Worm (Caenorhabditis elegans) whole organism, L2 larva: ENCODE results near the gene srt-5.
A peak's percentile ranks its signal among the peaks of the same experiment; 100 is the strongest.

Experiments used
- C34F6.9 ChIP-seq: fragments of 150-350 bp; optimal IDR thresholded peaks from 2 replicates; lab custom pipeline; 2014; ENCODE audit warnings: missing biosample characterization, missing genetic modification characterization
- ZK546.5 ChIP-seq: sonication (generic microtip); optimal IDR thresholded peaks from 2 replicates; lab custom pipeline; 2017; ENCODE audit warnings: missing biosample characterization, missing genetic modification characterization
- aly-2 ChIP-seq: fragments of 150-350 bp; optimal IDR thresholded peaks from 2 replicates; lab custom pipeline; 2014; ENCODE audit warnings: missing biosample characterization, missing genetic modification characterization
- blmp-1 ChIP-seq: sonication (generic microtip); optimal IDR thresholded peaks from 2 replicates; lab custom pipeline; 2017; ENCODE audit warnings: missing genetic modification characterization, mild to moderate bottlenecking, missing compliant biosample characterization, antibody characterized with exemption, moderate library complexity; ENCODE audit not compliant: insufficient read depth
- ceh-16 ChIP-seq: fragments of 150-350 bp; optimal IDR thresholded peaks from 2 replicates; lab custom pipeline; 2014; ENCODE audit warnings: missing biosample characterization, missing genetic modification characterization
- crh-2 ChIP-seq: sonication (generic microtip); optimal IDR thresholded peaks from 2 replicates; lab custom pipeline; 2017; ENCODE audit warnings: missing biosample characterization, missing genetic modification characterization
- dmd-4 ChIP-seq: sonication (generic microtip); optimal IDR thresholded peaks from 2 replicates; lab custom pipeline; 2017; ENCODE audit warnings: missing biosample characterization, missing genetic modification characterization
- egl-27 ChIP-seq: sonication (generic microtip); optimal IDR thresholded peaks from 3 replicates; lab custom pipeline; 2017; ENCODE audit warnings: missing biosample characterization, missing genetic modification reagents, missing genetic modification characterization
- elt-1 ChIP-seq: fragments of 150-350 bp; optimal IDR thresholded peaks from 2 replicates; lab custom pipeline; 2014; ENCODE audit warnings: missing biosample characterization, missing genetic modification characterization
- elt-3 ChIP-seq: sonication (generic microtip); optimal IDR thresholded peaks from 2 replicates; lab custom pipeline; 2017; ENCODE audit warnings: missing biosample characterization, missing genetic modification characterization
- fos-1 ChIP-seq: fragments of 150-350 bp; optimal IDR thresholded peaks from 2 replicates; lab custom pipeline; 2014; ENCODE audit warnings: missing biosample characterization, missing genetic modification characterization
- gmeb-1 ChIP-seq: fragments of 150-350 bp; optimal IDR thresholded peaks from 2 replicates; lab custom pipeline; 2014; ENCODE audit warnings: missing biosample characterization, missing genetic modification characterization
- lin-11 ChIP-seq: fragments of 150-350 bp; sonication (generic microtip); optimal IDR thresholded peaks from 2 replicates; lab custom pipeline; 2014; ENCODE audit warnings: missing biosample characterization, missing genetic modification characterization, inconsistent platforms, mixed read lengths
- lin-13 ChIP-seq: fragments of 150-350 bp; optimal IDR thresholded peaks from 2 replicates; lab custom pipeline; 2014; ENCODE audit warnings: missing biosample characterization, missing genetic modification reagents, missing genetic modification characterization
- lin-39 ChIP-seq: fragments of 150-350 bp; optimal IDR thresholded peaks from 2 replicates; lab custom pipeline; 2014; ENCODE audit warnings: missing biosample characterization, missing genetic modification reagents, missing genetic modification characterization
- lsy-2 ChIP-seq, 2 experiments: fragments of 150-350 bp in 1 of 2; sonication (generic microtip) in 1 of 2; optimal IDR thresholded peaks; 2 replicates each; lab custom pipeline; 2014 to 2017; ENCODE audit warnings: missing biosample characterization in 2 of 2, missing genetic modification characterization in 2 of 2
- mab-5 ChIP-seq: fragments of 150-350 bp; optimal IDR thresholded peaks from 2 replicates; lab custom pipeline; 2014; ENCODE audit warnings: missing biosample characterization, missing genetic modification characterization
- mbf-1 ChIP-seq: sonication (generic microtip); optimal IDR thresholded peaks from 2 replicates; lab custom pipeline; 2017; ENCODE audit warnings: missing biosample characterization, missing genetic modification characterization
- mdl-1 ChIP-seq, 2 experiments: fragments of 150-350 bp in 1 of 2; sonication (generic microtip) in 1 of 2; optimal IDR thresholded peaks; 2 replicates each; lab custom pipeline; 2017; ENCODE audit warnings: missing biosample characterization in 2 of 2, missing genetic modification characterization in 2 of 2
- nhr-10 ChIP-seq: sonication (generic microtip); optimal IDR thresholded peaks from 2 replicates; lab custom pipeline; 2017; ENCODE audit warnings: missing biosample characterization, missing genetic modification characterization
- nhr-11 ChIP-seq: fragments of 150-350 bp; optimal IDR thresholded peaks from 2 replicates; lab custom pipeline; 2014; ENCODE audit warnings: missing biosample characterization, missing genetic modification characterization
- nhr-129 ChIP-seq: fragments of 150-350 bp; optimal IDR thresholded peaks from 2 replicates; lab custom pipeline; 2014; ENCODE audit warnings: missing biosample characterization, missing genetic modification characterization
- nhr-21 ChIP-seq: fragments of 150-350 bp; optimal IDR thresholded peaks from 2 replicates; lab custom pipeline; 2014; ENCODE audit warnings: missing biosample characterization, missing genetic modification characterization
- nhr-23 ChIP-seq: fragments of 150-350 bp; optimal IDR thresholded peaks from 2 replicates; lab custom pipeline; 2014; ENCODE audit warnings: missing biosample characterization, missing genetic modification reagents, missing genetic modification characterization
- nhr-237 ChIP-seq: fragments of 150-350 bp; optimal IDR thresholded peaks from 2 replicates; lab custom pipeline; 2014; ENCODE audit warnings: missing biosample characterization, missing genetic modification characterization
- nhr-25 ChIP-seq: fragments of 150-350 bp; sonication (generic microtip); optimal IDR thresholded peaks from 3 replicates; lab custom pipeline; 2014; ENCODE audit warnings: missing biosample characterization, missing genetic modification characterization
- nhr-6 ChIP-seq: fragments of 150-350 bp; optimal IDR thresholded peaks from 2 replicates; lab custom pipeline; 2014; ENCODE audit warnings: missing biosample characterization, missing genetic modification characterization
- nhr-77 ChIP-seq: fragments of 150-350 bp; optimal IDR thresholded peaks from 2 replicates; lab custom pipeline; 2014; ENCODE audit warnings: missing biosample characterization, missing genetic modification characterization
- peb-1 ChIP-seq: fragments of 150-350 bp; optimal IDR thresholded peaks from 2 replicates; lab custom pipeline; 2014; ENCODE audit warnings: missing biosample characterization, missing genetic modification characterization
- sem-4 ChIP-seq: fragments of 150-350 bp; optimal IDR thresholded peaks from 2 replicates; lab custom pipeline; 2014; ENCODE audit warnings: missing biosample characterization, missing genetic modification reagents, missing genetic modification characterization
- skn-1 ChIP-seq: sonication (generic microtip); optimal IDR thresholded peaks from 2 replicates; lab custom pipeline; 2017; ENCODE audit warnings: missing biosample characterization, missing genetic modification characterization
- sma-3 ChIP-seq: sonication (generic microtip); optimal IDR thresholded peaks from 2 replicates; lab custom pipeline; 2016; ENCODE audit warnings: missing genetic modification reagents, missing genetic modification characterization, missing compliant biosample characterization
- snpc-4 ChIP-seq: fragments of 150-350 bp; optimal IDR thresholded peaks from 2 replicates; lab custom pipeline; 2014; ENCODE audit warnings: missing biosample characterization, missing genetic modification characterization
- unc-39 ChIP-seq: fragments of 150-350 bp; optimal IDR thresholded peaks from 2 replicates; lab custom pipeline; 2014; ENCODE audit warnings: missing biosample characterization, missing genetic modification characterization
- unc-55 ChIP-seq: fragments of 150-350 bp; sonication (generic microtip); optimal IDR thresholded peaks from 3 replicates; lab custom pipeline; 2014; ENCODE audit warnings: missing biosample characterization, missing genetic modification reagents, missing genetic modification characterization
- zag-1 ChIP-seq: fragments of 150-350 bp; optimal IDR thresholded peaks from 2 replicates; lab custom pipeline; 2014; ENCODE audit warnings: missing biosample characterization, missing genetic modification characterization
- ztf-1 ChIP-seq: fragments of 200-800 bp; sonication (Bioruptor generic); conservative IDR thresholded peaks from 2 replicates; pipeline ENCODE4 v1.3.6; 2022; ENCODE audit warnings: missing genetic modification characterization, missing compliant biosample characterization
- ztf-11 ChIP-seq: sonication (generic microtip); optimal IDR thresholded peaks from 2 replicates; lab custom pipeline; 2017; ENCODE audit warnings: missing biosample characterization, missing genetic modification characterization

Gene srt-5

ce11 chrV:3122403-3122802 is 41.7 kb upstream of the srt-5 start:
- TF ChIP-seq nhr-23 (tag; lab: Kevin White, UChicago) (no peak), sem-4 (tag; lab: Kevin White, UChicago) (no peak), ztf-11 (tag; lab: Kevin White, UChicago) (no peak), nhr-6 (tag; lab: Kevin White, UChicago) (no peak), mdl-1 (tag; optimal IDR thresholded peaks at IDR 0.05; lab: Kevin White, UChicago) (no peak), nhr-21 (tag; lab: Kevin White, UChicago) (no peak), zag-1 (tag; lab: Kevin White, UChicago) (no peak), crh-2 (tag; lab: Kevin White, UChicago) (no peak), egl-27 (no peak), nhr-237 (no peak), lsy-2 (tag; optimal IDR thresholded peaks at IDR 0.05; lab: Kevin White, UChicago) (no peak), dmd-4 (tag; lab: Kevin White, UChicago) (no peak), aly-2 (tag; lab: Kevin White, UChicago) (no peak), blmp-1 (tag; lab: Kevin White, UChicago) (no peak), mab-5 (tag; lab: Kevin White, UChicago) (no peak), nhr-25 (no peak), gmeb-1 (tag; lab: Kevin White, UChicago) (no peak), lin-11 (tag; lab: Kevin White, UChicago) (no peak), ZK546.5 (no peak), nhr-10 (no peak)

- no peak for TF ChIP-seq lin-13 (GFP tag; lab: Kevin White, UChicago)
- TF ChIP-seq nhr-129 (tag; lab: Kevin White, UChicago): no peak
- no peak for TF ChIP-seq ztf-1 (GFP tag; lab: Robert Waterston, UW)
- TF ChIP-seq peb-1 (tag; lab: Kevin White, UChicago): no peak
- no peak for TF ChIP-seq sem-4 (tag; lab: Kevin White, UChicago)
- TF ChIP-seq skn-1 (tag; lab: Kevin White, UChicago): no peak
Measured at ce11 chrV:3121743-3122142, 41.1 kb upstream of the srt-5 start, which contains the start of gene srt-56. TSS of gene srt-56 (minus strand) at chrV:3121843.

- TF ChIP-seq unc-39 (tag; lab: Kevin White, UChicago) (no peak), mbf-1 (tag; lab: Kevin White, UChicago) (no peak), unc-55 (GFP tag; lab: Kevin White, UChicago) (no peak), lin-13 (GFP tag; lab: Kevin White, UChicago) (no peak), snpc-4 (tag; lab: Kevin White, UChicago) (no peak), nhr-10 (no peak), nhr-11 (tag; lab: Kevin White, UChicago) (no peak), nhr-6 (tag; lab: Kevin White, UChicago) (no peak), gmeb-1 (tag; lab: Kevin White, UChicago) (no peak), nhr-77 (no peak), elt-1 (tag; lab: Kevin White, UChicago) (no peak), ZK546.5 (no peak), ztf-11 (tag; lab: Kevin White, UChicago) (no peak), nhr-21 (tag; lab: Kevin White, UChicago) (no peak), ceh-16 (tag; lab: Kevin White, UChicago) (no peak), elt-3 (tag; lab: Kevin White, UChicago) (no peak), ztf-1 (GFP tag; lab: Robert Waterston, UW) (no peak), lin-39 (tag; lab: Kevin White, UChicago) (no peak), C34F6.9 (tag; lab: Kevin White, UChicago) (no peak)
Measured at ce11 chrV:3119185-3119584, 38.5 kb upstream of the srt-5 start.

ce11 chrV:3118167-3118566 is 37.5 kb upstream of the srt-5 start, which contains the start of gene clec-210:
TSS of gene clec-210 (plus strand) at chrV:3118377.
- TF ChIP-seq sma-3 (GFP tag; lab: Kevin White, UChicago) (no peak), fos-1 (tag; lab: Kevin White, UChicago) (peak; percentile 28)
